Fruit fly (Drosophila melanogaster) Kc167 (cell line): ENCODE data around the gene Tim17b2.

Source experiments
- Myc ChIP-seq: fragments of >200 bp; optimal IDR thresholded peaks from 2 replicates; lab custom pipeline; 2017; ENCODE audit warnings: missing external identifiers
- Sin3A ChIP-seq: fragments of >200 bp; optimal IDR thresholded peaks from 2 replicates; lab custom pipeline; 2018; ENCODE audit warnings: missing external identifiers
- insv ChIP-seq: fragments of >200 bp; optimal IDR thresholded peaks from 3 replicates; lab custom pipeline; 2018; ENCODE audit warnings: missing external identifiers
- psq ChIP-seq: fragments of >200 bp; optimal IDR thresholded peaks from 2 replicates; lab custom pipeline; 2017; ENCODE audit warnings: missing external identifiers

DNA sequence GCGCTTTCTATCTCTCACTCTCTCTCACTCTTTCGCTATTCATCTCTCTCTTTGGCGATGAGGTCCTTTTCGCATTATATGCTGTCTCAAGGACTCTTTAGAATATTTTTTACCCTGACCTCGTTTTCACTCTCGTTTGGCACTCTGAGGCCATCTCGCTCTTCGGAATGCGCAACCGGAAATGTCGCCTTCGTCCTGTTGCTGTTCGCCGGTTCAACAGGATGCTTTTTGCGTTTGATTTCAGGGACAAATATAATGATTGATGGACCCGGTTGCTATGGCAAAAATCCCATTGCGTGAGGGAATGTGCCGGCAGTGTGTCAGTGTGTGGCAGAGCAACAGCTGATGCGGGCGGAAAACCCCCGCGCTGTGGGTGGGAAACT is 7.6 kb downstream of the Tim17b2 start:
- TF ChIP-seq psq (no peak), Sin3A (lab: Kevin White, UChicago) (no peak), insv (lab: Kevin White, UChicago) (no peak), Myc (lab: Kevin White, UChicago) (no peak)
